Fruit fly (Drosophila melanogaster): ENCODE data around the gene CG15239.

DNA sequence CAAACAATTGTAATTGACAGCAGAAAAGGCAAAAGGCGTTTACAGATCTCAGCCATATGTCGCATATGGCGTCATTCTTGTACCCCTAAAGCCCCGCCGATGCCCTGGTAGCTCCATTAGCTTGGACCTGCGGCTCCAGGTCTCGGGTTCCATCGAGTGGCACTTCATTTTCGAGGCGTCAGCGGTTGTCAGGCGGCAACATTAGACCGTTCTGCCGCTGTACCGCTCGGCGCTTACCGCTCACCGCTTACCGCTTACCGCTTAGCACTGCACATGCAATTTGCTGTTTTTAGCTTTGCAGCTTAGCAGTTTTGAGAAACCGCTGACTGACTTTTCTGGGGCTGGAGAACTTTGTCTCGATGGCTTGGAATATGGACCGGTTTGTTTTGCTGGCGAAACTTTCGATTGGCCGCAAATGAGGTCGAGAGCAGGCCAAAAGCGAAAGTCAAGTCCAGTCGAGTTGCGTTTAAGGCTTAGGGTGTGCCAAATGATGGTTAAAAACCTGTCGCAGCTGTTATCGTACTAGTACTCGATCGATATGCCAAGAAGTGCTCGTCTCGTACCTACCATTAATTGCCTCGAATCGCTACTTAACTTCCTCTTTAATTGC, 34.4 kb upstream of the CG15239 start:
- TF ChIP-seq CG8478 (optimal IDR thresholded peaks at IDR 0.05): no peak
- TF ChIP-seq CTCF (optimal IDR thresholded peaks at IDR 0.05): no peak
